Worm (Caenorhabditis elegans) whole organism, L1 larva: ENCODE results near the gene K12B6.4.

ENCODE experiments used
- C34B4.2 ChIP-seq: sonication (generic microtip); optimal IDR thresholded peaks from 2 replicates; lab custom pipeline; 2017; ENCODE audit warnings: mild to moderate bottlenecking, missing genetic modification characterization, missing compliant biosample characterization
- F16B12.6 ChIP-seq: fragments of 150-350 bp; optimal IDR thresholded peaks from 2 replicates; lab custom pipeline; 2014; ENCODE audit warnings: missing biosample characterization, missing genetic modification characterization
- Y116A8C.19 ChIP-seq: sonication (generic microtip); optimal IDR thresholded peaks from 2 replicates; lab custom pipeline; 2016; ENCODE audit warnings: missing compliant biosample characterization, missing genetic modification characterization, borderline replicate concordance
- alr-1 ChIP-seq: fragments of 200-800 bp; sonication (Bioruptor generic); optimal IDR thresholded peaks from 2 replicates; lab custom pipeline; 2018; ENCODE audit warnings: borderline replicate concordance, mild to moderate bottlenecking, missing genetic modification characterization, missing compliant biosample characterization
- aly-2 ChIP-seq: fragments of 150-350 bp; optimal IDR thresholded peaks from 2 replicates; lab custom pipeline; 2014; ENCODE audit warnings: missing biosample characterization, missing genetic modification characterization
- ama-1 ChIP-seq: fragments of 150-350 bp; optimal IDR thresholded peaks from 2 replicates; lab custom pipeline; 2014
- ceh-8 ChIP-seq: fragments of 200-800 bp; sonication (Bioruptor generic); optimal IDR thresholded peaks from 2 replicates; lab custom pipeline; 2018; ENCODE audit warnings: mild to moderate bottlenecking, missing genetic modification characterization, moderate library complexity, missing compliant biosample characterization
- ceh-90 ChIP-seq: sonication (generic microtip); optimal IDR thresholded peaks from 2 replicates; lab custom pipeline; 2016; ENCODE audit warnings: missing genetic modification characterization, missing compliant biosample characterization
- efl-1 ChIP-seq, 4 experiments: fragments of 150-350 bp; optimal IDR thresholded peaks in 3 of 4; peaks in 1 of 4; 1 replicate in 1 of 4; 2 replicates in 3 of 4; lab custom pipeline; 2014; ENCODE audit warnings: missing biosample characterization in 2 of 4, missing genetic modification characterization in 2 of 4, missing genetic modification reagents in 2 of 4
- efl-3 ChIP-seq: fragments of 200-800 bp; sonication (Bioruptor generic); optimal IDR thresholded peaks from 2 replicates; lab custom pipeline; 2018; ENCODE audit warnings: mild to moderate bottlenecking, missing genetic modification characterization, missing compliant biosample characterization
- egl-13 ChIP-seq: sonication (generic microtip); optimal IDR thresholded peaks from 2 replicates; lab custom pipeline; 2016; ENCODE audit warnings: missing genotype, missing genetic modification reagents, missing genetic modification characterization, missing compliant biosample characterization
- egl-27 ChIP-seq, 2 experiments: fragments of 150-350 bp in 1 of 2; sonication (generic microtip); optimal IDR thresholded peaks; 3 replicates each; lab custom pipeline; 2017 to 2018; ENCODE audit warnings: missing biosample characterization in 2 of 2, missing genetic modification characterization in 2 of 2, missing genetic modification reagents in 2 of 2
- fkh-4 ChIP-seq: sonication (generic microtip); optimal IDR thresholded peaks from 2 replicates; lab custom pipeline; 2016; ENCODE audit warnings: missing compliant biosample characterization, missing genetic modification characterization, borderline replicate concordance
- fos-1 ChIP-seq: fragments of 150-350 bp; optimal IDR thresholded peaks from 2 replicates; lab custom pipeline; 2014; ENCODE audit warnings: missing biosample characterization, missing genetic modification characterization
- grh-1 ChIP-seq: fragments of 200-800 bp; sonication (Bioruptor generic); IDR thresholded peaks from 2 replicates; pipeline ENCODE4 v1.3.6; 2022; ENCODE audit warnings: missing genetic modification reagents, missing genetic modification characterization, missing compliant biosample characterization
- hlh-17 ChIP-seq: fragments of 200-800 bp; sonication (Bioruptor generic); optimal IDR thresholded peaks from 2 replicates; lab custom pipeline; 2018; ENCODE audit warnings: missing genetic modification characterization, mild to moderate bottlenecking, missing compliant biosample characterization, moderate library complexity, borderline replicate concordance
- hlh-4 ChIP-seq: sonication (generic microtip); optimal IDR thresholded peaks from 2 replicates; lab custom pipeline; 2016; ENCODE audit warnings: mild to moderate bottlenecking, missing genetic modification characterization, missing compliant biosample characterization
- hpl-2 ChIP-seq: fragments of 150-350 bp; optimal IDR thresholded peaks from 2 replicates; lab custom pipeline; 2014; ENCODE audit warnings: missing biosample characterization, missing genetic modification reagents, missing genetic modification characterization
- irx-1 ChIP-seq: sonication (generic microtip); optimal IDR thresholded peaks from 2 replicates; lab custom pipeline; 2016; ENCODE audit warnings: missing genetic modification characterization, missing compliant biosample characterization
- isw-1 ChIP-seq: fragments of 200-800 bp; sonication (Bioruptor generic); IDR thresholded peaks from 2 replicates; pipeline ENCODE4 v1.3.6; 2022; ENCODE audit warnings: missing genetic modification characterization, missing compliant biosample characterization
- lin-13 ChIP-seq: fragments of 150-350 bp; optimal IDR thresholded peaks from 2 replicates; lab custom pipeline; 2014; ENCODE audit warnings: missing biosample characterization, missing genetic modification reagents, missing genetic modification characterization
- lin-14 ChIP-seq: fragments of 200-800 bp; sonication (Bioruptor generic); optimal IDR thresholded peaks from 2 replicates; lab custom pipeline; 2018; ENCODE audit warnings: mild to moderate bottlenecking, missing genetic modification characterization, moderate library complexity, missing compliant biosample characterization
- lin-15B ChIP-seq: fragments of 150-350 bp; sonication (generic microtip); optimal IDR thresholded peaks from 3 replicates; lab custom pipeline; 2014; ENCODE audit warnings: missing biosample characterization, missing genetic modification characterization
- lin-39 ChIP-seq: fragments of 150-350 bp; optimal IDR thresholded peaks from 2 replicates; lab custom pipeline; 2014; ENCODE audit warnings: missing biosample characterization, missing genetic modification reagents, missing genetic modification characterization
- lir-3 ChIP-seq: sonication (generic microtip); optimal IDR thresholded peaks from 2 replicates; lab custom pipeline; 2016; ENCODE audit warnings: mild to moderate bottlenecking, missing genetic modification characterization, moderate library complexity, missing compliant biosample characterization; ENCODE audit not compliant: poor library complexity
- lsy-2 ChIP-seq, 2 experiments: fragments of 150-350 bp; optimal IDR thresholded peaks; 2 replicates each; lab custom pipeline; 2014; ENCODE audit warnings: missing biosample characterization in 2 of 2, missing genetic modification characterization in 2 of 2
- mab-9 ChIP-seq: fragments of 200-800 bp; sonication (Bioruptor generic); IDR thresholded peaks from 2 replicates; pipeline ENCODE4 v1.3.6; 2022; ENCODE audit warnings: missing genetic modification reagents, missing genetic modification characterization, missing compliant biosample characterization
- mdl-1 ChIP-seq, 2 experiments: fragments of 150-350 bp; optimal IDR thresholded peaks; 2 replicates each; lab custom pipeline; 2014 to 2017; ENCODE audit warnings: missing biosample characterization in 2 of 2, missing genetic modification characterization in 2 of 2, inconsistent platforms in 1 of 2
- mef-2 ChIP-seq: fragments of 150-350 bp; optimal IDR thresholded peaks from 2 replicates; lab custom pipeline; 2014; ENCODE audit warnings: missing biosample characterization, missing genetic modification characterization
- mep-1 ChIP-seq: fragments of 150-350 bp; optimal IDR thresholded peaks from 2 replicates; lab custom pipeline; 2014; ENCODE audit warnings: missing biosample characterization, missing genetic modification characterization
- nhr-11 ChIP-seq: fragments of 150-350 bp; optimal IDR thresholded peaks from 2 replicates; lab custom pipeline; 2014; ENCODE audit warnings: missing biosample characterization, missing genetic modification characterization
- nhr-19 ChIP-seq: fragments of 200-800 bp; sonication (Bioruptor generic); conservative IDR thresholded peaks from 2 replicates; pipeline ENCODE4 v1.3.6; 2022; ENCODE audit warnings: missing genetic modification characterization, missing compliant biosample characterization
- nhr-237 ChIP-seq: fragments of 150-350 bp; optimal IDR thresholded peaks from 2 replicates; lab custom pipeline; 2014; ENCODE audit warnings: missing biosample characterization, missing genetic modification characterization
- nhr-47 ChIP-seq: sonication (generic microtip); optimal IDR thresholded peaks from 2 replicates; lab custom pipeline; 2016; ENCODE audit warnings: mild to moderate bottlenecking, missing genetic modification characterization, moderate library complexity, missing compliant biosample characterization
- nhr-76 ChIP-seq: sonication (generic microtip); optimal IDR thresholded peaks from 2 replicates; lab custom pipeline; 2017; ENCODE audit warnings: missing biosample characterization, missing genetic modification characterization
- nhr-90 ChIP-seq: sonication (generic microtip); optimal IDR thresholded peaks from 2 replicates; lab custom pipeline; 2016; ENCODE audit warnings: mild to moderate bottlenecking, missing genetic modification characterization, missing compliant biosample characterization; ENCODE audit not compliant: poor library complexity
- pag-3 ChIP-seq: sonication (generic microtip); optimal IDR thresholded peaks from 2 replicates; lab custom pipeline; 2017; ENCODE audit warnings: missing genetic modification characterization, mild to moderate bottlenecking, missing compliant biosample characterization, antibody characterized with exemption, borderline replicate concordance; ENCODE audit not compliant: insufficient read depth
- pqm-1 ChIP-seq: sonication (generic microtip); optimal IDR thresholded peaks from 3 replicates; lab custom pipeline; 2017; ENCODE audit warnings: missing biosample characterization, missing genetic modification characterization
- rnt-1 ChIP-seq: sonication (generic microtip); optimal IDR thresholded peaks from 2 replicates; lab custom pipeline; 2016; ENCODE audit warnings: mild to moderate bottlenecking, missing genetic modification characterization, moderate library complexity, missing compliant biosample characterization
- snpc-4 ChIP-seq: fragments of 150-350 bp; optimal IDR thresholded peaks from 2 replicates; lab custom pipeline; 2014; ENCODE audit warnings: missing biosample characterization, missing genetic modification characterization
- sptf-1 ChIP-seq: fragments of 150-350 bp; optimal IDR thresholded peaks from 2 replicates; lab custom pipeline; 2014; ENCODE audit warnings: missing biosample characterization, missing genetic modification characterization
- sup-37 ChIP-seq: fragments of 200-800 bp; sonication (Bioruptor generic); optimal IDR thresholded peaks from 2 replicates; lab custom pipeline; 2018; ENCODE audit warnings: mild to moderate bottlenecking, missing genetic modification characterization, missing compliant biosample characterization
- tbx-2 ChIP-seq: sonication (generic microtip); optimal IDR thresholded peaks from 2 replicates; lab custom pipeline; 2016; ENCODE audit warnings: missing genetic modification characterization, missing compliant biosample characterization
- unc-130 ChIP-seq: fragments of 150-350 bp; optimal IDR thresholded peaks from 2 replicates; lab custom pipeline; 2017; ENCODE audit warnings: missing biosample characterization, missing genetic modification characterization, inconsistent platforms
- unc-62 ChIP-seq: fragments of 150-350 bp; optimal IDR thresholded peaks from 2 replicates; lab custom pipeline; 2014; ENCODE audit warnings: missing biosample characterization, missing genetic modification reagents, missing genetic modification characterization
- unc-86 ChIP-seq: sonication (generic microtip); optimal IDR thresholded peaks from 2 replicates; lab custom pipeline; 2016; ENCODE audit warnings: missing genetic modification characterization, missing compliant biosample characterization
- unc-98 ChIP-seq: fragments of 200-800 bp; sonication (Bioruptor generic); IDR thresholded peaks from 2 replicates; pipeline ENCODE4 v1.3.6; 2022; ENCODE audit warnings: missing genetic modification characterization, missing compliant biosample characterization
- vab-15 ChIP-seq: sonication (generic microtip); optimal IDR thresholded peaks from 2 replicates; lab custom pipeline; 2017; ENCODE audit warnings: missing genotype, mild to moderate bottlenecking, missing genetic modification characterization, missing compliant biosample characterization
- zag-1 ChIP-seq: fragments of 150-350 bp; optimal IDR thresholded peaks from 2 replicates; lab custom pipeline; 2014; ENCODE audit warnings: missing biosample characterization, missing genetic modification characterization
- zip-4 ChIP-seq: fragments of 200-800 bp; sonication (Bioruptor generic); optimal IDR thresholded peaks from 2 replicates; lab custom pipeline; 2018; ENCODE audit warnings: mild to moderate bottlenecking, missing genetic modification characterization, moderate library complexity, missing compliant biosample characterization
- ztf-11 ChIP-seq, 2 experiments: sonication (generic microtip); optimal IDR thresholded peaks; 2 replicates each; lab custom pipeline; 2016 to 2017; ENCODE audit warnings: missing genetic modification characterization in 2 of 2, missing biosample characterization in 1 of 2, missing compliant biosample characterization in 1 of 2
- ztf-4 ChIP-seq: fragments of 150-350 bp; optimal IDR thresholded peaks from 2 replicates; lab custom pipeline; 2014; ENCODE audit warnings: missing biosample characterization, missing genetic modification characterization

The K12B6.4 gene

ce11 chrV:6322749-6323367 is 41.8 kb upstream of the K12B6.4 start (continued):
- TF ChIP-seq lsy-2 (tag; optimal IDR thresholded peaks at IDR 0.05; lab: Kevin White, UChicago) (peak; percentile 0 to 17), isw-1 (GFP tag; lab: Robert Waterston, UW) (no peak), sptf-1 (tag; lab: Kevin White, UChicago) (no peak), snpc-4 (no peak), ztf-11 (tag; optimal IDR thresholded peaks at IDR 0.05; lab: Kevin White, UChicago) (no peak), nhr-237 (no peak), mdl-1 (tag; optimal IDR thresholded peaks at IDR 0.05; lab: Kevin White, UChicago) (peak in 1 of 2 experiments; percentile 12), lin-15B (tag; lab: Kevin White, UChicago) (no peak), ceh-8 (GFP tag; lab: Kevin White, UChicago) (no peak), zip-4 (GFP tag; lab: Kevin White, UChicago) (no peak), mep-1 (peak; percentile 64), ama-1 (lab: Kevin White, UChicago) (no peak), unc-98 (GFP tag; lab: Robert Waterston, UW) (no peak), alr-1 (tag; lab: Kevin White, UChicago) (no peak), pqm-1 (tag; lab: Kevin White, UChicago) (no peak), efl-3 (GFP tag; lab: Kevin White, UChicago) (no peak), irx-1 (tag; lab: Kevin White, UChicago) (no peak), nhr-11 (no peak), tbx-2 (tag; lab: Kevin White, UChicago) (peak; percentile 40), lir-3 (tag; lab: Kevin White, UChicago) (no peak), ztf-4 (tag; lab: Kevin White, UChicago) (no peak), hlh-17 (GFP tag; lab: Kevin White, UChicago) (no peak), unc-86 (no peak), vab-15 (tag; lab: Kevin White, UChicago) (no peak), egl-27 (tag; optimal IDR thresholded peaks at IDR 0.05; lab: Kevin White, UChicago) (no peak), mab-9 (GFP tag; lab: Robert Waterston, UW) (no peak), unc-130 (tag; lab: Kevin White, UChicago) (no peak), lin-39 (no peak), aly-2 (tag; lab: Kevin White, UChicago) (no peak), efl-1 (optimal IDR thresholded peaks at IDR 0.05; lab: Kevin White, UChicago) (no peak), efl-1 (GFP tag; optimal IDR thresholded peaks at IDR 0.05 in 1 of 2; lab: Kevin White, UChicago) (no peak), lin-13 (GFP tag; lab: Kevin White, UChicago) (peak; percentile 6), zag-1 (no peak), nhr-47 (tag; lab: Kevin White, UChicago) (peak; percentile 22), Y116A8C.19 (tag; lab: Kevin White, UChicago) (no peak), nhr-76 (tag; lab: Kevin White, UChicago) (no peak), sup-37 (no peak), hpl-2 (GFP tag; lab: Kevin White, UChicago) (no peak), nhr-90 (no peak), fkh-4 (tag; lab: Kevin White, UChicago) (no peak), egl-13 (no peak), grh-1 (GFP tag; lab: Robert Waterston, UW) (peak; percentile 47), mef-2 (no peak), hlh-4 (tag; lab: Kevin White, UChicago) (no peak), fos-1 (tag; lab: Kevin White, UChicago) (no peak), F16B12.6 (tag; lab: Kevin White, UChicago) (no peak), ceh-90 (tag; lab: Kevin White, UChicago) (no peak), lin-14 (peak; percentile 82), C34B4.2 (tag; lab: Kevin White, UChicago) (no peak), rnt-1 (no peak), unc-62 (GFP tag; lab: Kevin White, UChicago) (no peak), nhr-19 (GFP tag; lab: Robert Waterston, UW) (peak; percentile 36; the same call in 1 of the 2 replicates), pag-3 (no peak)
